Worm (Caenorhabditis elegans) whole organism, L4 larva: Measurements from ENCODE around the gene mdh-1.

Experiments used
- F37D6.2 ChIP-seq: sonication (generic microtip); optimal IDR thresholded peaks from 2 replicates; lab custom pipeline; 2016; ENCODE audit warnings: mild to moderate bottlenecking, missing genetic modification characterization, missing compliant biosample characterization
- F44E2.7 ChIP-seq: fragments of 200-800 bp; sonication (Bioruptor generic); IDR thresholded peaks from 2 replicates; pipeline ENCODE4 v2.1.2; 2022; ENCODE audit warnings: missing genetic modification characterization, missing compliant biosample characterization
- T26A8.4 ChIP-seq: fragments of 200-800 bp; sonication (Bioruptor generic); IDR thresholded peaks from 2 replicates; pipeline ENCODE4 v1.3.6; 2022; ENCODE audit warnings: missing genetic modification characterization, missing compliant biosample characterization
- Y5F2A.4 ChIP-seq: fragments of 200-800 bp; sonication (Bioruptor generic); optimal IDR thresholded peaks from 2 replicates; lab custom pipeline; 2018; ENCODE audit warnings: mild to moderate bottlenecking, missing genetic modification characterization, missing compliant biosample characterization
- aha-1 ChIP-seq: fragments of 150-350 bp; peaks from one replicate; lab custom pipeline; 2014; ENCODE audit warnings: missing biosample characterization, missing genetic modification characterization
- attf-4 ChIP-seq: sonication (generic microtip); optimal IDR thresholded peaks from 3 replicates; lab custom pipeline; 2017; ENCODE audit warnings: missing biosample characterization, missing genetic modification characterization
- ceh-82 ChIP-seq: sonication (generic microtip); optimal IDR thresholded peaks from 2 replicates; lab custom pipeline; 2017; ENCODE audit warnings: missing biosample characterization, missing genetic modification characterization
- cey-2 ChIP-seq: sonication (generic microtip); optimal IDR thresholded peaks from 3 replicates; lab custom pipeline; 2017; ENCODE audit warnings: missing genetic modification characterization, mild to moderate bottlenecking, missing compliant biosample characterization, antibody characterized with exemption, borderline replicate concordance; ENCODE audit not compliant: insufficient read depth
- ctbp-1 ChIP-seq: fragments of 200-800 bp; sonication (Bioruptor generic); IDR thresholded peaks from 2 replicates; pipeline ENCODE4 v1.3.6; 2022; ENCODE audit warnings: missing genetic modification reagents, missing genetic modification characterization, missing compliant biosample characterization
- daf-16 ChIP-seq, 3 experiments: sonication (generic microtip); optimal IDR thresholded peaks; 2 replicates each; lab custom pipeline; 2016 to 2017; ENCODE audit warnings: missing genetic modification characterization in 3 of 3, missing genetic modification reagents in 3 of 3, mild to moderate bottlenecking in 2 of 3, missing compliant biosample characterization in 2 of 3, missing biosample characterization in 1 of 3, moderate library complexity in 1 of 3
- dmd-6 ChIP-seq: fragments of 200-800 bp; sonication (Bioruptor generic); IDR thresholded peaks from 2 replicates; pipeline ENCODE4 v1.3.6; 2022; ENCODE audit warnings: missing genetic modification reagents, missing genetic modification characterization, missing compliant biosample characterization
- dpl-1 ChIP-seq: fragments of 150-350 bp; optimal IDR thresholded peaks from 2 replicates; lab custom pipeline; 2014; ENCODE audit warnings: missing biosample characterization, missing genetic modification reagents, missing genetic modification characterization
- fkh-10 ChIP-seq: fragments of 150-350 bp; optimal IDR thresholded peaks from 2 replicates; lab custom pipeline; 2014; ENCODE audit warnings: missing biosample characterization, missing genetic modification reagents, missing genetic modification characterization
- fos-1 ChIP-seq: fragments of 150-350 bp; optimal IDR thresholded peaks from 2 replicates; lab custom pipeline; 2014; ENCODE audit warnings: missing biosample characterization, missing genetic modification characterization
- hif-1 ChIP-seq, 2 experiments: sonication (generic microtip); optimal IDR thresholded peaks; 2 replicates each; lab custom pipeline; 2016 to 2017; ENCODE audit warnings: missing compliant biosample characterization in 2 of 2, missing genetic modification characterization in 2 of 2, missing genetic modification reagents in 2 of 2, missing genotype in 2 of 2, mild to moderate bottlenecking in 1 of 2
- hlh-11 ChIP-seq: fragments of 200-800 bp; sonication (Bioruptor generic); optimal IDR thresholded peaks from 2 replicates; lab custom pipeline; 2018; ENCODE audit warnings: mild to moderate bottlenecking, missing genetic modification characterization, missing compliant biosample characterization
- hlh-30 ChIP-seq: sonication (generic microtip); optimal IDR thresholded peaks from 2 replicates; lab custom pipeline; 2017; ENCODE audit warnings: antibody characterized with exemption, mild to moderate bottlenecking, missing genetic modification characterization, missing compliant biosample characterization; ENCODE audit not compliant: insufficient read depth
- jun-1 ChIP-seq: fragments of 150-350 bp; optimal IDR thresholded peaks from 2 replicates; lab custom pipeline; 2014; ENCODE audit warnings: missing biosample characterization, missing genetic modification reagents, missing genetic modification characterization
- lim-7 ChIP-seq: fragments of 200-800 bp; sonication (Bioruptor generic); IDR thresholded peaks from 2 replicates; pipeline ENCODE4 v1.3.6; 2022; ENCODE audit warnings: missing genetic modification characterization, missing compliant biosample characterization
- lin-15B ChIP-seq: fragments of 150-350 bp; sonication (generic microtip); optimal IDR thresholded peaks from 3 replicates; lab custom pipeline; 2014; ENCODE audit warnings: missing biosample characterization, missing genetic modification characterization
- lin-38 ChIP-seq: fragments of 200-800 bp; sonication (Bioruptor generic); IDR thresholded peaks from 2 replicates; pipeline ENCODE4 v1.3.6; 2022; ENCODE audit warnings: missing genetic modification reagents, missing genetic modification characterization, missing compliant biosample characterization
- lsy-2 ChIP-seq, 2 experiments: fragments of 150-350 bp in 1 of 2; sonication (generic microtip) in 1 of 2; optimal IDR thresholded peaks; 2 replicates each; lab custom pipeline; 2014 to 2017; ENCODE audit warnings: missing biosample characterization in 2 of 2, missing genetic modification characterization in 2 of 2
- madf-5 ChIP-seq, 2 experiments: fragments of 200-800 bp; sonication (Bioruptor generic); IDR thresholded peaks; 2 replicates each; pipeline ENCODE4 v1.3.6; 2022; ENCODE audit warnings: missing compliant biosample characterization in 2 of 2, missing genetic modification characterization in 2 of 2
- madf-9 ChIP-seq: fragments of 200-800 bp; sonication (Bioruptor generic); conservative IDR thresholded peaks from 2 replicates; pipeline ENCODE4 v1.3.6; 2022; ENCODE audit warnings: missing genetic modification reagents, missing genetic modification characterization, missing compliant biosample characterization
- mdt-29 ChIP-seq: fragments of 200-800 bp; sonication (Bioruptor generic); IDR thresholded peaks from 2 replicates; pipeline ENCODE4 v1.3.6; 2022; ENCODE audit warnings: missing genetic modification reagents, missing genetic modification characterization, missing compliant biosample characterization
- mep-1 ChIP-seq: fragments of 150-350 bp; sonication (generic microtip); optimal IDR thresholded peaks from 3 replicates; lab custom pipeline; 2014; ENCODE audit warnings: missing biosample characterization, missing genetic modification characterization
- mxl-2 ChIP-seq: fragments of 200-800 bp; sonication (Bioruptor generic); conservative IDR thresholded peaks from 2 replicates; pipeline ENCODE4 v1.3.6; 2022; ENCODE audit warnings: missing genetic modification reagents, missing genetic modification characterization, missing compliant biosample characterization
- nhr-10 ChIP-seq: fragments of 150-350 bp; optimal IDR thresholded peaks from 2 replicates; lab custom pipeline; 2014; ENCODE audit warnings: missing biosample characterization, missing genetic modification characterization
- nhr-102 ChIP-seq: sonication (generic microtip); optimal IDR thresholded peaks from 2 replicates; lab custom pipeline; 2016; ENCODE audit warnings: mild to moderate bottlenecking, missing genetic modification characterization, moderate library complexity, missing compliant biosample characterization
- nhr-237 ChIP-seq: sonication (generic microtip); optimal IDR thresholded peaks from 2 replicates; lab custom pipeline; 2017; ENCODE audit warnings: missing biosample characterization, missing genetic modification characterization
- nhr-28 ChIP-seq: fragments of 150-350 bp; optimal IDR thresholded peaks from 2 replicates; lab custom pipeline; 2014; ENCODE audit warnings: missing biosample characterization, missing genetic modification characterization
- nhr-41 ChIP-seq: fragments of 200-800 bp; sonication (Bioruptor generic); IDR thresholded peaks from 2 replicates; pipeline ENCODE4 v1.3.6; 2022; ENCODE audit warnings: missing genetic modification reagents, missing genetic modification characterization, missing compliant biosample characterization
- nhr-42 ChIP-seq: fragments of 200-800 bp; sonication (Bioruptor generic); IDR thresholded peaks from 2 replicates; pipeline ENCODE4 v1.3.6; 2022; ENCODE audit warnings: missing genetic modification characterization, missing compliant biosample characterization
- nhr-77 ChIP-seq: fragments of 150-350 bp; optimal IDR thresholded peaks from 2 replicates; lab custom pipeline; 2014; ENCODE audit warnings: missing biosample characterization, missing genetic modification characterization
- pqm-1 ChIP-seq: sonication (generic microtip); optimal IDR thresholded peaks from 2 replicates; lab custom pipeline; 2017; ENCODE audit warnings: missing biosample characterization, missing genetic modification characterization
- skn-1 ChIP-seq: fragments of 150-350 bp; optimal IDR thresholded peaks from 2 replicates; lab custom pipeline; 2014; ENCODE audit warnings: missing biosample characterization, missing genetic modification characterization
- snpc-1.2 ChIP-seq: fragments of 200-800 bp; sonication (Bioruptor generic); IDR thresholded peaks from 2 replicates; pipeline ENCODE4 v1.3.6; 2022; ENCODE audit warnings: missing genetic modification reagents, missing genetic modification characterization, missing compliant biosample characterization
- spr-1 ChIP-seq: sonication (generic microtip); optimal IDR thresholded peaks from 2 replicates; lab custom pipeline; 2016; ENCODE audit warnings: mild to moderate bottlenecking, missing genetic modification characterization, missing compliant biosample characterization
- unc-39 ChIP-seq: sonication (generic microtip); optimal IDR thresholded peaks from 2 replicates; lab custom pipeline; 2017; ENCODE audit warnings: missing biosample characterization, missing genetic modification characterization
- zag-1 ChIP-seq: fragments of 150-350 bp; optimal IDR thresholded peaks from 2 replicates; lab custom pipeline; 2014; ENCODE audit warnings: missing biosample characterization, missing genetic modification characterization
- zip-2 ChIP-seq: fragments of 150-350 bp; optimal IDR thresholded peaks from 2 replicates; lab custom pipeline; 2014; ENCODE audit warnings: missing biosample characterization, missing genetic modification characterization

Gene mdh-1

ce11 chrV:6498903-6499302 is 17.4 kb downstream of the mdh-1 start, which contains the start of gene W01A11.1:
W01A11.1 (plus strand) TSS chrV:6499224.
- TF ChIP-seq nhr-28 (tag; lab: Kevin White, UChicago) (peak; percentile 97), daf-16 (GFP tag; optimal IDR thresholded peaks at IDR 0.05; lab: Kevin White, UChicago) (no peak), daf-16 (tag; optimal IDR thresholded peaks at IDR 0.05; lab: Kevin White, UChicago) (peak; percentile 71), nhr-102 (no peak), nhr-77 (tag; lab: Kevin White, UChicago) (peak; percentile 96), pqm-1 (peak; percentile 37)

ce11 chrV:6498441-6498840 is 17.9 kb downstream of the mdh-1 start:
- TF ChIP-seq fkh-10 (GFP tag; lab: Kevin White, UChicago), result peak; percentile 13
- TF ChIP-seq nhr-28 (tag; lab: Kevin White, UChicago), result peak; percentile 74
- TF ChIP-seq ctbp-1 (GFP tag; lab: Robert Waterston, UW), result no peak
- TF ChIP-seq daf-16 (GFP tag; optimal IDR thresholded peaks at IDR 0.05; lab: Kevin White, UChicago), result no peak
- TF ChIP-seq daf-16 (tag; optimal IDR thresholded peaks at IDR 0.05; lab: Kevin White, UChicago), result peak; percentile 55
- no peak for TF ChIP-seq unc-39
- peak; percentile 92 for TF ChIP-seq aha-1 (tag; lab: Kevin White, UChicago)
- no peak for TF ChIP-seq nhr-237 (tag; lab: Kevin White, UChicago)
- peak; percentile 6 for TF ChIP-seq hlh-30 (tag; lab: Kevin White, UChicago)
- no peak for TF ChIP-seq nhr-41 (GFP tag; lab: Robert Waterston, UW)

DNA sequence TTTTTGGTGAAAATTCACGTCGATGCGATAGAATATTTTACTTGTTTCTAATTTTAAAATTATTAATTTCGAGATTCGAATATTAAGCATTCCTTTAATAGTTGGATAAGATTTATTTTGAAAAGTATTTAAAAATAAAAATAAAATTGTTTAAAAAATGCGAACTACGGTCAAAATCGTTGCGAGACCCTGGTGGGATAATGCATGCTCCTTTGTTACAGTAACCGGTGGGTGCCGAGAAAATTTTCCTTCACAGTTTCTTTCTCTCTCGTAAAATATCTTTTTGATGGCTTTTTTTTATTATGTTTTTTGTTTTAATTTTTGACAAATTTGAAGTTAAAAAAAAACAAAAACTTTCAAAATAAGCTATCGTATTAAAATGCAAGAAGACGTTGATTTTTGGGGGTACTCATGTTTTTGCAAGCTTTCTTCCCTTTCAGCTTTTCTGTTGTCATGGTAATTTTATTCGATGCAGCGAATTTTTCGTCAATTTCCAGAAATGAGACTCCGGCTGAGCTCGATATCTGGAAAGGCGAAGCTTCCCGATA is 19.6 kb downstream of the mdh-1 start, which contains the start of gene dgtr-1:
dgtr-1 (plus strand) TSS at position 498 of the 548 bp plus-strand sequence.
- TF ChIP-seq madf-9 (no peak), T26A8.4 (no peak), lsy-2 (tag; optimal IDR thresholded peaks at IDR 0.05; lab: Kevin White, UChicago) (peak in 1 of 2 experiments; percentile 51), nhr-28 (tag; lab: Kevin White, UChicago) (no peak), lin-15B (no peak), snpc-1.2 (GFP tag; lab: Robert Waterston, UW) (0 out of 2 replicates have a peak, but pooled peaks have one; percentile 22), zip-2 (tag; lab: Kevin White, UChicago) (no peak), mdt-29 (GFP tag; lab: Robert Waterston, UW) (no peak), mep-1 (tag; lab: Kevin White, UChicago) (no peak)

DNA sequence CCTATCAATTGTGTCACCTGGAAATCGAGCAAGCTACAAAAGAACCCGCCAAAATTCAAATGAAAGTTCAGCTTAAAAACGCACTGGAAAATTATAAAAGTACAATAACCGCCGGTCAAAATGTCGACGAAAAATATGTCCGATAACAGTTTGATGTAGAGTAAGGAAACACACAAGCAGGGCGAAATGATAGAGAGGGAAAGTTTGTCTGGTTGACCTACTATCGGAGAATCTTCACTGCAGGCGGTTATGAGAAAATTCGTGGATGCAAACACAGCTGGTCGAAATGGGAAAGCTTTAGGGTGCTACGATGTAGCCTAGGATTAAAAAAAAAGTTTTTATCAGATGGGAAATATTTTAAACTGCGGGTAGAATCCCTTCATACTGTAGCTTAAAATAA is 21.0 kb downstream of the mdh-1 start:
- TF ChIP-seq nhr-42 (GFP tag; lab: Robert Waterston, UW) (no peak), ceh-82 (tag; lab: Kevin White, UChicago) (no peak), hif-1 (tag; optimal IDR thresholded peaks at IDR 0.05; lab: Kevin White, UChicago) (no peak), nhr-28 (tag; lab: Kevin White, UChicago) (peak; percentile 7), attf-4 (tag; lab: Kevin White, UChicago) (no peak), dmd-6 (GFP tag; lab: Robert Waterston, UW) (no peak), daf-16 (GFP tag; optimal IDR thresholded peaks at IDR 0.05; lab: Kevin White, UChicago) (no peak), daf-16 (tag; optimal IDR thresholded peaks at IDR 0.05; lab: Kevin White, UChicago) (peak; percentile 8), F37D6.2 (no peak), hlh-11 (peak; percentile 2), nhr-10 (tag; lab: Kevin White, UChicago) (no peak)
- TF ChIP-seq, all 104 proteins: peak for 3

DNA sequence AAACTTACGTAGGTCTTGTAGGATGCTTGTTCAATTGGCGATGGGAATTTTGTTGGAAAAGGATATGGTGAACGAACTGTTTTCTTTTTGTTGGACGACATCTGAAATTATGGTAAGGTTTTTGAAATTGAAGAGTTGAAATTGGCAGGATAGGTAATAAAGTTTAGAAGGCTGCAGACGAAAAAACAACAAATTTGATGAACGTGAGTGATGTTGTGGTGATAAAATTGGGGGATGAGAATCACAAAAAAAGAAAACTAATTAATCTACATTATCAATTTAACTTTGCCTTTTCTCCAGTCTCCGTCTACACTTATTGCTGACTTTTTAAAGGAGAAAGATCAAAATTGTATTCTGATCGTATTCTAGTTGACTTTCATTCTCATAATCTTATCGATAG is 22.5 kb downstream of the mdh-1 start, which contains the start of gene cpt-6:
cpt-6 (minus strand) TSS at position 101 of the 400 bp plus-strand sequence.
- TF ChIP-seq madf-5 (GFP tag; IDR thresholded peaks at IDR 0.05; lab: Robert Waterston, UW) (no peak), dpl-1 (GFP tag; lab: Kevin White, UChicago) (no peak), F44E2.7 (GFP tag; lab: Robert Waterston, UW) (no peak), mdt-29 (GFP tag; lab: Robert Waterston, UW) (no peak), lin-38 (GFP tag; lab: Robert Waterston, UW) (no peak), jun-1 (no peak), cey-2 (tag; lab: Kevin White, UChicago) (no peak), zag-1 (tag; lab: Kevin White, UChicago) (no peak), spr-1 (tag; lab: Kevin White, UChicago) (no peak), skn-1 (tag; lab: Kevin White, UChicago) (no peak), fos-1 (tag; lab: Kevin White, UChicago) (no peak), pqm-1 (no peak), mxl-2 (GFP tag; lab: Robert Waterston, UW) (no peak), ceh-82 (tag; lab: Kevin White, UChicago) (no peak), Y5F2A.4 (GFP tag; lab: Kevin White, UChicago) (no peak), lim-7 (GFP tag; lab: Robert Waterston, UW) (no peak)
